Fruit fly (Drosophila melanogaster) whole organism, prepupa: ENCODE results near the gene Npc2b.

Experiments used
- Blimp-1 ChIP-seq: fragments of 200-800 bp; sonication (Bioruptor generic); optimal IDR thresholded peaks from 3 replicates; lab custom pipeline; 2017; ENCODE audit warnings: missing biosample characterization, missing genetic modification characterization, mild to moderate bottlenecking, moderate library complexity, missing genetic modification reagents
- CG3919 ChIP-seq: fragments of 200-800 bp; sonication (Bioruptor generic); optimal IDR thresholded peaks from 3 replicates; lab custom pipeline; 2016; ENCODE audit warnings: missing biosample characterization, missing genetic modification characterization
- CG7368 ChIP-seq: fragments of 200-800 bp; sonication (Bioruptor generic); optimal IDR thresholded peaks from 3 replicates; lab custom pipeline; 2016; ENCODE audit warnings: missing biosample characterization, missing genetic modification characterization
- CG8632 ChIP-seq: fragments of 200-800 bp; sonication (Bioruptor generic); optimal IDR thresholded peaks from 3 replicates; lab custom pipeline; 2016; ENCODE audit warnings: missing biosample characterization, missing genetic modification characterization
- Eip75B ChIP-seq: fragments of 200-800 bp; sonication (Bioruptor generic); optimal IDR thresholded peaks from 3 replicates; lab custom pipeline; 2016; ENCODE audit warnings: missing biosample characterization, missing genetic modification characterization
- Ets21C ChIP-seq: fragments of 200-800 bp; sonication (Bioruptor generic); optimal IDR thresholded peaks from 3 replicates; lab custom pipeline; 2016; ENCODE audit warnings: missing biosample characterization, missing genetic modification characterization
- Ets96B ChIP-seq: fragments of 200-800 bp; optimal IDR thresholded peaks from 2 replicates; lab custom pipeline; 2019; ENCODE audit warnings: missing biosample characterization, mild to moderate bottlenecking, missing genetic modification characterization, moderate library complexity
- Hr4 ChIP-seq: fragments of 200-800 bp; sonication (Bioruptor generic); optimal IDR thresholded peaks from 3 replicates; lab custom pipeline; 2016; ENCODE audit warnings: missing biosample characterization, missing genetic modification characterization
- Smox ChIP-seq: fragments of 200-800 bp; sonication (Bioruptor generic); optimal IDR thresholded peaks from 3 replicates; lab custom pipeline; 2016; ENCODE audit warnings: missing biosample characterization, missing genetic modification characterization
- esn ChIP-seq: fragments of 200-800 bp; sonication (Bioruptor generic); optimal IDR thresholded peaks from 2 replicates; lab custom pipeline; 2016; ENCODE audit warnings: missing biosample characterization, mild to moderate bottlenecking, missing genetic modification characterization, moderate library complexity
- fkh ChIP-seq: fragments of 200-800 bp; sonication (Bioruptor generic); optimal IDR thresholded peaks from 3 replicates; lab custom pipeline; 2017; ENCODE audit warnings: missing biosample characterization, mild to moderate bottlenecking, missing genetic modification characterization, moderate library complexity
- vri ChIP-seq: fragments of 200-800 bp; sonication (Bioruptor generic); optimal IDR thresholded peaks from 3 replicates; lab custom pipeline; 2016; ENCODE audit warnings: missing biosample characterization, mild to moderate bottlenecking, missing genetic modification characterization

DNA sequence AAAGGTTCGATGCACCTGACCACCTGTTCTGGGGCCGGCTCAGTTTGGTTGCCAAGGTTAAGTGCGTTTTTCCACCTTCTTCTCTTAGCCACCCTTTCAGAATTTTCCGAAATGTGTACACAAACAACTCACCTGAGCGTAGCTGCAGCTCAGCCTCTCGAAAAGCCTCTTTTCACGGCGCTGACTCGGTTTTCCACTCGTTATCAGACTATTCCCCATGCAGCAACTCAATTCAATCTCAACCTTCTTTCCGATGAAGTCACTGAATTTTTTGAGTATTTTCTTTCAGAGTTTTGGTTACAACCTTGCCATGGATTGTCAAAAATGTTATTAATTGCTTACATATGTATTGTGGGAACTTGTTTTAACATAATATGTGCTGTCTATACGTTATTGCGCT lies 18.3 kb downstream of the Npc2b start:
- TF ChIP-seq Ets21C (GFP tag; lab: Kevin White, UChicago) (no peak), esn (no peak), CG8632 (no peak), CG3919 (GFP tag; lab: Kevin White, UChicago) (no peak), Eip75B (GFP tag; lab: Kevin White, UChicago) (no peak), Hr4 (no peak), Blimp-1 (GFP tag; lab: Kevin White, UChicago) (no peak), CG7368 (GFP tag; lab: Kevin White, UChicago) (no peak), Ets96B (tag; lab: Kevin White, UChicago) (no peak), vri (no peak), Smox (GFP tag; lab: Kevin White, UChicago) (no peak), fkh (GFP tag; lab: Kevin White, UChicago) (no peak)
